Worm (Caenorhabditis elegans) whole organism, L2 larva: ENCODE data around the gene grl-13.

Source experiments
- C34F6.9 ChIP-seq: fragments of 150-350 bp; optimal IDR thresholded peaks from 2 replicates; lab custom pipeline; 2014; ENCODE audit warnings: missing biosample characterization, missing genetic modification characterization
- F13H6.1 ChIP-seq: sonication (generic microtip); optimal IDR thresholded peaks from 2 replicates; lab custom pipeline; 2016; ENCODE audit warnings: missing genetic modification characterization, missing compliant biosample characterization
- R02D3.7 ChIP-seq: fragments of 150-350 bp; optimal IDR thresholded peaks from 2 replicates; lab custom pipeline; 2014; ENCODE audit warnings: missing biosample characterization, missing genetic modification characterization
- Y55F3AM.14 ChIP-seq: fragments of 200-800 bp; sonication (Bioruptor generic); optimal IDR thresholded peaks from 2 replicates; lab custom pipeline; 2018; ENCODE audit warnings: mild to moderate bottlenecking, missing genetic modification characterization, missing compliant biosample characterization
- ZK546.5 ChIP-seq: sonication (generic microtip); optimal IDR thresholded peaks from 2 replicates; lab custom pipeline; 2017; ENCODE audit warnings: missing biosample characterization, missing genetic modification characterization
- alr-1 ChIP-seq: fragments of 150-350 bp; optimal IDR thresholded peaks from 2 replicates; lab custom pipeline; 2014; ENCODE audit warnings: missing biosample characterization, missing genetic modification characterization
- ama-1 ChIP-seq: fragments of 150-350 bp; optimal IDR thresholded peaks from 2 replicates; lab custom pipeline; 2018; ENCODE audit warnings: inconsistent platforms
- dmd-4 ChIP-seq: sonication (generic microtip); optimal IDR thresholded peaks from 2 replicates; lab custom pipeline; 2017; ENCODE audit warnings: missing biosample characterization, missing genetic modification characterization
- elt-1 ChIP-seq: fragments of 150-350 bp; optimal IDR thresholded peaks from 2 replicates; lab custom pipeline; 2014; ENCODE audit warnings: missing biosample characterization, missing genetic modification characterization
- gmeb-1 ChIP-seq: fragments of 150-350 bp; optimal IDR thresholded peaks from 2 replicates; lab custom pipeline; 2014; ENCODE audit warnings: missing biosample characterization, missing genetic modification characterization
- lin-13 ChIP-seq: fragments of 150-350 bp; optimal IDR thresholded peaks from 2 replicates; lab custom pipeline; 2014; ENCODE audit warnings: missing biosample characterization, missing genetic modification reagents, missing genetic modification characterization
- lin-39 ChIP-seq: fragments of 150-350 bp; optimal IDR thresholded peaks from 2 replicates; lab custom pipeline; 2014; ENCODE audit warnings: missing biosample characterization, missing genetic modification reagents, missing genetic modification characterization
- lsy-2 ChIP-seq, 2 experiments: fragments of 150-350 bp in 1 of 2; sonication (generic microtip) in 1 of 2; optimal IDR thresholded peaks; 2 replicates each; lab custom pipeline; 2014 to 2017; ENCODE audit warnings: missing biosample characterization in 2 of 2, missing genetic modification characterization in 2 of 2
- mab-5 ChIP-seq: fragments of 150-350 bp; optimal IDR thresholded peaks from 2 replicates; lab custom pipeline; 2014; ENCODE audit warnings: missing biosample characterization, missing genetic modification characterization
- mdl-1 ChIP-seq, 2 experiments: fragments of 150-350 bp in 1 of 2; sonication (generic microtip) in 1 of 2; optimal IDR thresholded peaks; 2 replicates each; lab custom pipeline; 2017; ENCODE audit warnings: missing biosample characterization in 2 of 2, missing genetic modification characterization in 2 of 2
- nhr-10 ChIP-seq: sonication (generic microtip); optimal IDR thresholded peaks from 2 replicates; lab custom pipeline; 2017; ENCODE audit warnings: missing biosample characterization, missing genetic modification characterization
- nhr-129 ChIP-seq: fragments of 150-350 bp; optimal IDR thresholded peaks from 2 replicates; lab custom pipeline; 2014; ENCODE audit warnings: missing biosample characterization, missing genetic modification characterization
- nhr-21 ChIP-seq: fragments of 150-350 bp; optimal IDR thresholded peaks from 2 replicates; lab custom pipeline; 2014; ENCODE audit warnings: missing biosample characterization, missing genetic modification characterization
- nhr-23 ChIP-seq: fragments of 150-350 bp; optimal IDR thresholded peaks from 2 replicates; lab custom pipeline; 2014; ENCODE audit warnings: missing biosample characterization, missing genetic modification reagents, missing genetic modification characterization
- nhr-237 ChIP-seq: fragments of 150-350 bp; optimal IDR thresholded peaks from 2 replicates; lab custom pipeline; 2014; ENCODE audit warnings: missing biosample characterization, missing genetic modification characterization
- nhr-25 ChIP-seq: fragments of 150-350 bp; sonication (generic microtip); optimal IDR thresholded peaks from 3 replicates; lab custom pipeline; 2014; ENCODE audit warnings: missing biosample characterization, missing genetic modification characterization
- peb-1 ChIP-seq: fragments of 150-350 bp; optimal IDR thresholded peaks from 2 replicates; lab custom pipeline; 2014; ENCODE audit warnings: missing biosample characterization, missing genetic modification characterization
- sma-9 ChIP-seq, 2 experiments: fragments of 150-350 bp in 1 of 2; sonication (generic microtip) in 1 of 2; optimal IDR thresholded peaks; 2 replicates each; lab custom pipeline; 2014 to 2016; ENCODE audit warnings: missing genetic modification characterization in 2 of 2, mild to moderate bottlenecking in 1 of 2, missing biosample characterization in 1 of 2, missing compliant biosample characterization in 1 of 2, missing genetic modification reagents in 1 of 2, moderate library complexity in 1 of 2
- unc-39 ChIP-seq: fragments of 150-350 bp; optimal IDR thresholded peaks from 2 replicates; lab custom pipeline; 2014; ENCODE audit warnings: missing biosample characterization, missing genetic modification characterization
- unc-55 ChIP-seq: fragments of 150-350 bp; sonication (generic microtip); optimal IDR thresholded peaks from 3 replicates; lab custom pipeline; 2014; ENCODE audit warnings: missing biosample characterization, missing genetic modification reagents, missing genetic modification characterization
- zag-1 ChIP-seq: fragments of 150-350 bp; optimal IDR thresholded peaks from 2 replicates; lab custom pipeline; 2014; ENCODE audit warnings: missing biosample characterization, missing genetic modification characterization
- ztf-1 ChIP-seq: fragments of 200-800 bp; sonication (Bioruptor generic); conservative IDR thresholded peaks from 2 replicates; pipeline ENCODE4 v1.3.6; 2022; ENCODE audit warnings: missing genetic modification characterization, missing compliant biosample characterization
- ztf-11 ChIP-seq: sonication (generic microtip); optimal IDR thresholded peaks from 2 replicates; lab custom pipeline; 2017; ENCODE audit warnings: missing biosample characterization, missing genetic modification characterization

The grl-13 gene

DNA sequence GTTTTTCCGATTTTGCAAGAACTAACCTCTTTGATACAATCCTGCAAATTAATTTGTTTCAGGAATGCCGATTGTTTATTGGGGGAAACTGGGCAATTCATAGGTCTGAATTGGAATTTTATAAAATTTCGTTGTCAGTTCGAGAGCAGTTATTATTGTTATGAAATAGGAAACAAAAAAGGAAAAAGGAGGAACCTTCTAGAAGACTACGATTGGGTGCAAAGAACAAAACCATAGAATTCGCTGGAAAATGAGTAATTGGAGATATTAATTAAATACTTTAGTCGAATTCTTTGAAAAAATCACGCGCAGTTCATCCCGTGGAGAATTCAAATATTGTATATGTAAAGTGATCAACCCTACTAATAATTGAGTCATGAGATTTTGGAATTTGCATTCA, 23.0 kb upstream of the grl-13 start, which contains the start of gene F13A2.9:
F13A2.9 (minus strand) TSS at position 101 of the 400 bp plus-strand sequence.
- TF ChIP-seq elt-1 (tag; lab: Kevin White, UChicago) = no peak
- no peak for TF ChIP-seq C34F6.9 (tag; lab: Kevin White, UChicago)
- no peak for TF ChIP-seq nhr-10 (tag; lab: Kevin White, UChicago)
- TF ChIP-seq lsy-2 (tag; optimal IDR thresholded peaks at IDR 0.05; lab: Kevin White, UChicago) = no peak
- no peak for TF ChIP-seq ztf-1 (GFP tag; lab: Robert Waterston, UW)
- TF ChIP-seq unc-39 = no peak
- no peak for TF ChIP-seq zag-1 (tag; lab: Kevin White, UChicago)
- no peak for TF ChIP-seq nhr-237 (tag; lab: Kevin White, UChicago)
- TF ChIP-seq lin-13 = no peak
- TF ChIP-seq lin-39 (tag; lab: Kevin White, UChicago) = no peak
- TF ChIP-seq F13H6.1 = no peak
- no peak for TF ChIP-seq ZK546.5 (tag; lab: Kevin White, UChicago)

DNA sequence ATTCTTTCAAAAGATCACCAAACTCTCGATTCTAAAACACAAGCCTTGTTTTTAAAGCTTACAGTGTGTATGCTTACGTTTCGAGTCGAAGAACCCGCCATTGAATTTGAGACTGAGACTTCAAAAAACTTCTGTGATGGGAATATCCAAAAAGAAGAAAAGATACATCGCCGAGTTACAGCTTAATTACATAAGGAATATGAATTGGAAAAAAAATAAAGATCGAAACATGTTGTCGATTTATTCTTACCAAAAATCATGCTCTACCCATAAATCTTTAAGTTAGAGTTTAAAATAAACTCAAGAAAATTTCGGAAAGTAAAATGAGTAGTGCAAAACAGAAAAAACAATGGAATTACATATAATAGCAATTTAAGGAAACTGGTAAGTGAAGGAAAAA, 21.8 kb upstream of the grl-13 start, which contains the start of gene F13A2.10:
F13A2.10 (minus strand) TSS at position 101 of the 400 bp plus-strand sequence.
- TF ChIP-seq lsy-2 (tag; optimal IDR thresholded peaks at IDR 0.05; lab: Kevin White, UChicago) = no peak
- TF ChIP-seq ztf-11 (tag; lab: Kevin White, UChicago) = no peak
- no peak for TF ChIP-seq R02D3.7 (tag; lab: Kevin White, UChicago)
- no peak for TF ChIP-seq nhr-10 (tag; lab: Kevin White, UChicago)
- no peak for TF ChIP-seq peb-1 (tag; lab: Kevin White, UChicago)

DNA sequence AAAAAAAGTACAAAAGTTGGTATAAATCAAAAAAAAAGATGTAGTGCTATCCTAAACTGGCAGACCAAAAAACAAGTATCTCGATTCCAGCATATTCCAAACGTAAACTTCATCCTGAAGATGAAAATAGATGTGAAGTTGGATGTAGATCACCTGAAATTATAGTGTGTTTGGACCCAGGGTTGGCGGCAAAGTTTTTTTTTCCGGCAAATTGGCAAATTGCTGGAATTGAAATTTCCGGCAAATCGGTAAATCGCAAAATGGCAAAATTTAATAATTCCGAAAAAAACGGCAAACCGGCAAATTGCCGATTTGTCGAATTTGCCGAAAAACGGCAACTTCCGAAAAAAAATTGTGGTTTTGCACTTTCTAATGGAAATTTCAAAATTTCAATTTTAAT, 20.1 kb upstream of the grl-13 start, which contains the start of gene F13A2.2:
F13A2.2 (minus strand) TSS at position 101 of the 400 bp plus-strand sequence.
- no peak for TF ChIP-seq Y55F3AM.14
- no peak for TF ChIP-seq nhr-129 (tag; lab: Kevin White, UChicago)
- no peak for TF ChIP-seq unc-55 (GFP tag; lab: Kevin White, UChicago)
- TF ChIP-seq, all 48 proteins: peak for 0

DNA sequence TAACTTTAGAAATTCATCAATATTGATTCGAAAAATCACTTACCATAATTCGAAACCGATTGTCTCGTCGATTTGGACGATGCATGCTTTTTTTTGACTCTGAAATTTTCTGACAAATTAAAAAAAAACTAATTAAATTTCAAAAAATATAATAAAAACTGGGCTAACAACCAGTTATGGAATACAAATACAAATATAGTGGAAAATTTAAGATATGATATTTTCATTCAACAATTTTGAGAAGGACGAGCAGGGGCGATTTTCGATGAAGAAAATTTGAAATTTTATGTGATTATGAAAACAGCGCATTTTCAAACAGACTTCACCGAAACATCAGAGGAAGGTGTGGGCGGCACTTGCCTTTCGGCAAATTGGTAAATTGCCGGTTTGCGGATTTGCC, 17.9 kb upstream of the grl-13 start, which contains the start of gene F13A2.1:
F13A2.1 (minus strand) TSS at position 101 of the 400 bp plus-strand sequence.
- TF ChIP-seq nhr-129 (tag; lab: Kevin White, UChicago) = no peak
- no peak for TF ChIP-seq alr-1
- no peak for TF ChIP-seq ama-1
- no peak for TF ChIP-seq nhr-23 (tag; lab: Kevin White, UChicago)
- no peak for TF ChIP-seq C34F6.9 (tag; lab: Kevin White, UChicago)
- no peak for TF ChIP-seq unc-55 (GFP tag; lab: Kevin White, UChicago)
- no peak for TF ChIP-seq mab-5
- no peak for TF ChIP-seq gmeb-1 (tag; lab: Kevin White, UChicago)
- TF ChIP-seq zag-1 (tag; lab: Kevin White, UChicago) = no peak
- no peak for TF ChIP-seq mdl-1 (tag; optimal IDR thresholded peaks at IDR 0.05; lab: Kevin White, UChicago)
- no peak for TF ChIP-seq ZK546.5 (tag; lab: Kevin White, UChicago)
- TF ChIP-seq ztf-1 (GFP tag; lab: Robert Waterston, UW) = no peak
- no peak for TF ChIP-seq sma-9 (GFP tag; optimal IDR thresholded peaks at IDR 0.05; lab: Kevin White, UChicago)
- no peak for TF ChIP-seq sma-9 (tag; optimal IDR thresholded peaks at IDR 0.05; lab: Kevin White, UChicago)
- no peak for TF ChIP-seq dmd-4 (tag; lab: Kevin White, UChicago)
- TF ChIP-seq, all 48 proteins: peak for 0

DNA sequence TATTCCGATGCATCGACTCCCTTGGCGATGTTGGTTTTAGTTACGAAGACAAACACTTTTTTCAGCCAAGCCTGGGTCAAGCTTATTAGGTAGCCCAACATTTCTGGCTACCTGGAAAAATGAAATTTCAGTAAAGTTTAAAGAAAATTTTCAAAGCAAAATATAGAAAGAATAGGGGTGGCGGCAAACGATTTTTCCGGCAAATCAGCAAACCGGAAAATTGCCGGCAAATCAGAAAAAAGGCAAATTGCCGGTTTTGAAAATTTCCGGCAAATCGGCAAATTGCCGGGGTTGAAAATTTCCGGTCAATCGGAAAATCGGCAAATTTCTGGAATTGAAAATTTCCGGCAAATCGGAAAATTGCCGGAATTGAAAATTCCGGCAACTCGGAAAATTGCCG, 13.2 kb upstream of the grl-13 start, which contains the start of gene F32D1.8:
F32D1.8 (minus strand) TSS at position 101 of the 400 bp plus-strand sequence.
- no peak for TF ChIP-seq nhr-25 (tag; lab: Kevin White, UChicago)
- TF ChIP-seq peb-1 (tag; lab: Kevin White, UChicago) = no peak
- TF ChIP-seq nhr-237 (tag; lab: Kevin White, UChicago) = no peak
- TF ChIP-seq nhr-21 (tag; lab: Kevin White, UChicago) = no peak
- TF ChIP-seq sma-9 (GFP tag; optimal IDR thresholded peaks at IDR 0.05; lab: Kevin White, UChicago) = no peak
- TF ChIP-seq sma-9 (tag; optimal IDR thresholded peaks at IDR 0.05; lab: Kevin White, UChicago) = no peak
- no peak for TF ChIP-seq R02D3.7 (tag; lab: Kevin White, UChicago)
- no peak for TF ChIP-seq alr-1
- no peak for TF ChIP-seq unc-39

DNA sequence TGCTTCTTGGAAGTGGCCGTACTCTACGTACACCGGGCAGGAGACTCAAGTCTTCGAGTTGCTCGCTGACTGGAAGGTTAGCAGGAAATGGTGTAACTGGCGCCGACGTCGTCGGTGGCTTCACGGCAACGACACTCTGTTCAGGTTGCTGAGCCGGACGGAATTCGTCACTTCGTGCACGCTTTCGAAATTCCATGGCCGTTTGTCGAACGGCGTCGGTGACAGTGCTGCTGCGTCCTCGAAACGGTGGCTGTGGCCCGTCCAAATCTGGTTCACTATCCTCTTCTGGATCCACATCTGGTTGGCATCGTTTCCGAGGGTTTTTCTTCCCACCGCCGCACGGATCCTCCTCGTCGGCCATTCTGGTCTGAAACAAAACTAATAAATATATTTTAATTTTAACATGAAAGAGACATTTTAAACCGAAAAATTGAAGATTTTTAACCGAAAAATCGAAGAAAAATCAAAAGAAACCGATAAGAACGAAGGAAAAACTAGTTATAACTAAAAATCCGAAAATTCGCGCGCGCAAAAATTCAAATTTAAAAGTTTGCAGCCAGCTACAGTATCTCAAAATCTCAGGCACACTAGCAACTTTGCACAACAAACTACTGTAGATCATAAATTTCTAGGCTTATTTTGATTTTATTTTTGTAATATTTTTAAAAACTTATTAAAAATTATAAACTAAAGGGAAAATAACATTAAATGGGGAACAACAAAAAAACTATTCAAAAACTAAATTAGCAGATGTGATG, 11.6 kb upstream of the grl-13 start, which contains the start of gene F32D1.7:
F32D1.7 (minus strand) TSS at position 367 of the 758 bp plus-strand sequence.
- no peak for TF ChIP-seq peb-1 (tag; lab: Kevin White, UChicago)
